Worm (Caenorhabditis elegans) whole organism, early embryonic: ENCODE results near the gene nlp-60.

Experiments
- F13C5.2 ChIP-seq: sonication (generic microtip); optimal IDR thresholded peaks from 2 replicates; lab custom pipeline; 2017; ENCODE audit warnings: mild to moderate bottlenecking, missing genetic modification characterization, inconsistent platforms, missing compliant biosample characterization
- ama-1 ChIP-seq: fragments of 150-350 bp; optimal IDR thresholded peaks from 2 replicates; lab custom pipeline; 2014
- ceh-36 ChIP-seq: sonication (generic microtip); optimal IDR thresholded peaks from 2 replicates; lab custom pipeline; 2016; ENCODE audit warnings: missing genetic modification characterization, inconsistent platforms, missing compliant biosample characterization
- flt-1 ChIP-seq: fragments of 200-800 bp; sonication (Bioruptor generic); IDR thresholded peaks from 2 replicates; pipeline ENCODE4 v1.3.6; 2022; ENCODE audit warnings: missing genetic modification characterization, missing compliant biosample characterization
- hmbx-1 ChIP-seq: sonication (generic microtip); optimal IDR thresholded peaks from 2 replicates; lab custom pipeline; 2016; ENCODE audit warnings: mild to moderate bottlenecking, missing genetic modification characterization, missing compliant biosample characterization
- hnd-1 ChIP-seq: sonication (generic microtip); optimal IDR thresholded peaks from 2 replicates; lab custom pipeline; 2016; ENCODE audit warnings: missing genetic modification characterization, missing compliant biosample characterization

ce11 chrIV:8650696-8651095 lies 28.4 kb downstream of the nlp-60 start, which contains the start of gene C49C8.2:
- TF ChIP-seq hmbx-1 (tag; lab: Kevin White, UChicago), result no peak
- no peak for TF ChIP-seq ceh-36 (tag; lab: Kevin White, UChicago)
- no peak for TF ChIP-seq flt-1 (GFP tag; lab: Robert Waterston, UW)
- no peak for TF ChIP-seq F13C5.2
- TF ChIP-seq hnd-1 (tag; lab: Kevin White, UChicago), result no peak
- no peak for TF ChIP-seq ama-1 (lab: Kevin White, UChicago)
